Worm (Caenorhabditis elegans) whole organism, L2 larva: ENCODE data around the gene zim-1.

ENCODE experiments used
- C34F6.9 ChIP-seq: fragments of 150-350 bp; optimal IDR thresholded peaks from 2 replicates; lab custom pipeline; 2014; ENCODE audit warnings: missing biosample characterization, missing genetic modification characterization
- F13H6.1 ChIP-seq: sonication (generic microtip); optimal IDR thresholded peaks from 2 replicates; lab custom pipeline; 2016; ENCODE audit warnings: missing genetic modification characterization, missing compliant biosample characterization
- Y55F3AM.14 ChIP-seq: fragments of 200-800 bp; sonication (Bioruptor generic); optimal IDR thresholded peaks from 2 replicates; lab custom pipeline; 2018; ENCODE audit warnings: mild to moderate bottlenecking, missing genetic modification characterization, missing compliant biosample characterization
- ZK546.5 ChIP-seq: sonication (generic microtip); optimal IDR thresholded peaks from 2 replicates; lab custom pipeline; 2017; ENCODE audit warnings: missing biosample characterization, missing genetic modification characterization
- aly-2 ChIP-seq: fragments of 150-350 bp; optimal IDR thresholded peaks from 2 replicates; lab custom pipeline; 2014; ENCODE audit warnings: missing biosample characterization, missing genetic modification characterization
- blmp-1 ChIP-seq: sonication (generic microtip); optimal IDR thresholded peaks from 2 replicates; lab custom pipeline; 2017; ENCODE audit warnings: missing genetic modification characterization, mild to moderate bottlenecking, missing compliant biosample characterization, antibody characterized with exemption, moderate library complexity; ENCODE audit not compliant: insufficient read depth
- ceh-16 ChIP-seq: fragments of 150-350 bp; optimal IDR thresholded peaks from 2 replicates; lab custom pipeline; 2014; ENCODE audit warnings: missing biosample characterization, missing genetic modification characterization
- ceh-82 ChIP-seq: fragments of 150-350 bp; optimal IDR thresholded peaks from 2 replicates; lab custom pipeline; 2014; ENCODE audit warnings: missing biosample characterization, missing genetic modification characterization
- crh-2 ChIP-seq: sonication (generic microtip); optimal IDR thresholded peaks from 2 replicates; lab custom pipeline; 2017; ENCODE audit warnings: missing biosample characterization, missing genetic modification characterization
- egl-27 ChIP-seq: sonication (generic microtip); optimal IDR thresholded peaks from 3 replicates; lab custom pipeline; 2017; ENCODE audit warnings: missing biosample characterization, missing genetic modification reagents, missing genetic modification characterization
- elt-1 ChIP-seq: fragments of 150-350 bp; optimal IDR thresholded peaks from 2 replicates; lab custom pipeline; 2014; ENCODE audit warnings: missing biosample characterization, missing genetic modification characterization
- elt-3 ChIP-seq: sonication (generic microtip); optimal IDR thresholded peaks from 2 replicates; lab custom pipeline; 2017; ENCODE audit warnings: missing biosample characterization, missing genetic modification characterization
- fos-1 ChIP-seq: fragments of 150-350 bp; optimal IDR thresholded peaks from 2 replicates; lab custom pipeline; 2014; ENCODE audit warnings: missing biosample characterization, missing genetic modification characterization
- gmeb-1 ChIP-seq: fragments of 150-350 bp; optimal IDR thresholded peaks from 2 replicates; lab custom pipeline; 2014; ENCODE audit warnings: missing biosample characterization, missing genetic modification characterization
- lin-11 ChIP-seq: fragments of 150-350 bp; sonication (generic microtip); optimal IDR thresholded peaks from 2 replicates; lab custom pipeline; 2014; ENCODE audit warnings: missing biosample characterization, missing genetic modification characterization, inconsistent platforms, mixed read lengths
- lin-13 ChIP-seq: fragments of 150-350 bp; optimal IDR thresholded peaks from 2 replicates; lab custom pipeline; 2014; ENCODE audit warnings: missing biosample characterization, missing genetic modification reagents, missing genetic modification characterization
- lin-39 ChIP-seq: fragments of 150-350 bp; optimal IDR thresholded peaks from 2 replicates; lab custom pipeline; 2014; ENCODE audit warnings: missing biosample characterization, missing genetic modification reagents, missing genetic modification characterization
- lsy-2 ChIP-seq, 2 experiments: fragments of 150-350 bp in 1 of 2; sonication (generic microtip) in 1 of 2; optimal IDR thresholded peaks; 2 replicates each; lab custom pipeline; 2014 to 2017; ENCODE audit warnings: missing biosample characterization in 2 of 2, missing genetic modification characterization in 2 of 2
- mdl-1 ChIP-seq, 2 experiments: fragments of 150-350 bp in 1 of 2; sonication (generic microtip) in 1 of 2; optimal IDR thresholded peaks; 2 replicates each; lab custom pipeline; 2017; ENCODE audit warnings: missing biosample characterization in 2 of 2, missing genetic modification characterization in 2 of 2
- nhr-10 ChIP-seq: sonication (generic microtip); optimal IDR thresholded peaks from 2 replicates; lab custom pipeline; 2017; ENCODE audit warnings: missing biosample characterization, missing genetic modification characterization
- nhr-11 ChIP-seq: fragments of 150-350 bp; optimal IDR thresholded peaks from 2 replicates; lab custom pipeline; 2014; ENCODE audit warnings: missing biosample characterization, missing genetic modification characterization
- nhr-12 ChIP-seq: fragments of 150-350 bp; optimal IDR thresholded peaks from 2 replicates; lab custom pipeline; 2014; ENCODE audit warnings: missing biosample characterization, missing genetic modification characterization
- nhr-129 ChIP-seq: fragments of 150-350 bp; optimal IDR thresholded peaks from 2 replicates; lab custom pipeline; 2014; ENCODE audit warnings: missing biosample characterization, missing genetic modification characterization
- nhr-21 ChIP-seq: fragments of 150-350 bp; optimal IDR thresholded peaks from 2 replicates; lab custom pipeline; 2014; ENCODE audit warnings: missing biosample characterization, missing genetic modification characterization
- nhr-237 ChIP-seq: fragments of 150-350 bp; optimal IDR thresholded peaks from 2 replicates; lab custom pipeline; 2014; ENCODE audit warnings: missing biosample characterization, missing genetic modification characterization
- nhr-6 ChIP-seq: fragments of 150-350 bp; optimal IDR thresholded peaks from 2 replicates; lab custom pipeline; 2014; ENCODE audit warnings: missing biosample characterization, missing genetic modification characterization
- nhr-77 ChIP-seq: fragments of 150-350 bp; optimal IDR thresholded peaks from 2 replicates; lab custom pipeline; 2014; ENCODE audit warnings: missing biosample characterization, missing genetic modification characterization
- peb-1 ChIP-seq: fragments of 150-350 bp; optimal IDR thresholded peaks from 2 replicates; lab custom pipeline; 2014; ENCODE audit warnings: missing biosample characterization, missing genetic modification characterization
- sem-4 ChIP-seq: fragments of 150-350 bp; optimal IDR thresholded peaks from 2 replicates; lab custom pipeline; 2014; ENCODE audit warnings: missing biosample characterization, missing genetic modification reagents, missing genetic modification characterization
- sma-9 ChIP-seq, 2 experiments: fragments of 150-350 bp in 1 of 2; sonication (generic microtip) in 1 of 2; optimal IDR thresholded peaks; 2 replicates each; lab custom pipeline; 2014 to 2016; ENCODE audit warnings: missing genetic modification characterization in 2 of 2, mild to moderate bottlenecking in 1 of 2, missing biosample characterization in 1 of 2, missing compliant biosample characterization in 1 of 2, missing genetic modification reagents in 1 of 2, moderate library complexity in 1 of 2
- unc-39 ChIP-seq: fragments of 150-350 bp; optimal IDR thresholded peaks from 2 replicates; lab custom pipeline; 2014; ENCODE audit warnings: missing biosample characterization, missing genetic modification characterization
- unc-55 ChIP-seq: fragments of 150-350 bp; sonication (generic microtip); optimal IDR thresholded peaks from 3 replicates; lab custom pipeline; 2014; ENCODE audit warnings: missing biosample characterization, missing genetic modification reagents, missing genetic modification characterization
- unc-62 ChIP-seq: fragments of 150-350 bp; optimal IDR thresholded peaks from 2 replicates; lab custom pipeline; 2014; ENCODE audit warnings: missing biosample characterization, missing genetic modification reagents, missing genetic modification characterization
- zag-1 ChIP-seq: fragments of 150-350 bp; optimal IDR thresholded peaks from 2 replicates; lab custom pipeline; 2014; ENCODE audit warnings: missing biosample characterization, missing genetic modification characterization
- ztf-1 ChIP-seq: fragments of 200-800 bp; sonication (Bioruptor generic); conservative IDR thresholded peaks from 2 replicates; pipeline ENCODE4 v1.3.6; 2022; ENCODE audit warnings: missing genetic modification characterization, missing compliant biosample characterization
- ztf-11 ChIP-seq: sonication (generic microtip); optimal IDR thresholded peaks from 2 replicates; lab custom pipeline; 2017; ENCODE audit warnings: missing biosample characterization, missing genetic modification characterization
- ztf-4 ChIP-seq: fragments of 150-350 bp; optimal IDR thresholded peaks from 2 replicates; lab custom pipeline; 2014; ENCODE audit warnings: missing biosample characterization, missing genetic modification characterization

Gene zim-1

ce11 chrIV:10546589-10547136 is at the start of gene zim-1:
Gene zim-1, plus strand, starts transcription at chrIV:10547086.
- TF ChIP-seq gmeb-1, result no peak
- TF ChIP-seq nhr-12 (tag; lab: Kevin White, UChicago), result no peak

- TF ChIP-seq F13H6.1 (tag; lab: Kevin White, UChicago) (no peak), ceh-82 (tag; lab: Kevin White, UChicago) (no peak), aly-2 (tag; lab: Kevin White, UChicago) (no peak), nhr-10 (tag; lab: Kevin White, UChicago) (no peak), lin-11 (tag; lab: Kevin White, UChicago) (no peak), Y55F3AM.14 (GFP tag; lab: Kevin White, UChicago) (no peak), lin-39 (tag; lab: Kevin White, UChicago) (no peak), fos-1 (tag; lab: Kevin White, UChicago) (no peak), nhr-6 (tag; lab: Kevin White, UChicago) (no peak), ceh-16 (tag; lab: Kevin White, UChicago) (no peak), nhr-129 (no peak), elt-3 (tag; lab: Kevin White, UChicago) (no peak), unc-62 (GFP tag; lab: Kevin White, UChicago) (no peak), egl-27 (tag; lab: Kevin White, UChicago) (no peak), zag-1 (tag; lab: Kevin White, UChicago) (no peak), nhr-77 (tag; lab: Kevin White, UChicago) (no peak), mdl-1 (tag; optimal IDR thresholded peaks at IDR 0.05; lab: Kevin White, UChicago) (no peak), crh-2 (tag; lab: Kevin White, UChicago) (no peak), C34F6.9 (tag; lab: Kevin White, UChicago) (no peak)
These were observed 48.5 kb upstream of the zim-1 start for ce11 chrIV:10498401-10498800.

- no peak for TF ChIP-seq nhr-77 (tag; lab: Kevin White, UChicago)
- no peak for TF ChIP-seq elt-1 (tag; lab: Kevin White, UChicago)
- peak; percentile 19 for TF ChIP-seq nhr-21 (tag; lab: Kevin White, UChicago)
- no peak for TF ChIP-seq gmeb-1
- TF ChIP-seq zag-1 (tag; lab: Kevin White, UChicago), result peak; percentile 81
- peak; percentile 76 for TF ChIP-seq F13H6.1 (tag; lab: Kevin White, UChicago)
- TF ChIP-seq blmp-1 (tag; lab: Kevin White, UChicago), result no peak
- peak; percentile 38 for TF ChIP-seq crh-2 (tag; lab: Kevin White, UChicago)
- TF ChIP-seq Y55F3AM.14 (GFP tag; lab: Kevin White, UChicago), result peak; percentile 19
- TF ChIP-seq sem-4 (tag; lab: Kevin White, UChicago), result peak; percentile 31
- peak; percentile 58 for TF ChIP-seq lin-11 (tag; lab: Kevin White, UChicago)
- TF ChIP-seq sma-9 (GFP tag; optimal IDR thresholded peaks at IDR 0.05; lab: Kevin White, UChicago), result peak; percentile 51
- TF ChIP-seq sma-9 (tag; optimal IDR thresholded peaks at IDR 0.05; lab: Kevin White, UChicago), result no peak
- TF ChIP-seq C34F6.9 (tag; lab: Kevin White, UChicago), result peak; percentile 82
- no peak for TF ChIP-seq ztf-1 (GFP tag; lab: Robert Waterston, UW)
- peak; percentile 49 for TF ChIP-seq fos-1 (tag; lab: Kevin White, UChicago)
- peak; percentile 55 for TF ChIP-seq nhr-129
- TF ChIP-seq egl-27 (tag; lab: Kevin White, UChicago), result peak; percentile 8
- peak; percentile 54 for TF ChIP-seq ztf-4 (tag; lab: Kevin White, UChicago)
- TF ChIP-seq lsy-2 (tag; optimal IDR thresholded peaks at IDR 0.05; lab: Kevin White, UChicago), result peak in 1 of 2 experiments; percentile 64
- peak; percentile 94 for TF ChIP-seq unc-55 (GFP tag; lab: Kevin White, UChicago)
- TF ChIP-seq lin-13 (GFP tag; lab: Kevin White, UChicago), result peak; percentile 38
- no peak for TF ChIP-seq aly-2 (tag; lab: Kevin White, UChicago)
- TF ChIP-seq ztf-11, result no peak
- peak in 1 of 2 experiments; percentile 38 for TF ChIP-seq mdl-1 (tag; optimal IDR thresholded peaks at IDR 0.05; lab: Kevin White, UChicago)
- peak; percentile 48 for TF ChIP-seq unc-39 (tag; lab: Kevin White, UChicago)
- TF ChIP-seq, all 48 proteins: peak for 18
These were observed 46.9 kb upstream of the zim-1 start for ce11 chrIV:10499948-10500356.

DNA sequence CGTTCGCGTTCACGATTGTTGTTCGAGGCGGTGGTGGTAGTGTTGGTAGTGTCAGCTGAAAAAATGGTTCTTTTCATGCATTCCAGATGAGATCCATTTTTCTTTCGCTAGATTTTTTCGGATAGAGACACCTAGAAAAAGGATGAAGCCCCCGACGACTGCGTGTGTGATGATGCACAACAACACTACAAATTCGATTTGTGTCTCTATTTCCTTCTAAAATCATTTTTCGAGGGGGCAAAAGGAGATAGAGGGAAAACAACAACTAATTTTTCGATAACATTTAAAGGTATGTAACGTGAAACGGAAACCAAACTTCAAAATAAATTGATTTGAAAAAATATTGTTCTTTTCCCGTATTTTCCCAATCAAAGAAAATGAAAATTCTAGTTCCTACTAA is 46.4 kb upstream of the zim-1 start:
- TF ChIP-seq aly-2 (tag; lab: Kevin White, UChicago), result no peak
- TF ChIP-seq peb-1 (tag; lab: Kevin White, UChicago), result no peak
- no peak for TF ChIP-seq ZK546.5 (tag; lab: Kevin White, UChicago)
- TF ChIP-seq nhr-11, result no peak
- no peak for TF ChIP-seq ceh-82 (tag; lab: Kevin White, UChicago)
- TF ChIP-seq nhr-237 (tag; lab: Kevin White, UChicago), result no peak
- TF ChIP-seq fos-1 (tag; lab: Kevin White, UChicago), result no peak
